Fruit fly (Drosophila melanogaster) ovary, adult (tissue): ENCODE data around the gene Obp83g.

ENCODE experiments used
- CG17801 ChIP-seq: fragments of 200-800 bp; optimal IDR thresholded peaks from 2 replicates; lab custom pipeline; 2019; ENCODE audit warnings: missing biosample characterization, mild to moderate bottlenecking, missing genetic modification characterization, moderate library complexity; ENCODE audit not compliant: partially characterized antibody

Obp83g gene

dm6 chr3R:6098320-6098719 is 13.8 kb downstream of the Obp83g start:
- TF ChIP-seq CG17801 (GFP tag; lab: Kevin White, UChicago) = no peak

dm6 chr3R:6097042-6097441 is 15.1 kb downstream of the Obp83g start:
- no peak for TF ChIP-seq CG17801 (GFP tag; lab: Kevin White, UChicago)

dm6 chr3R:6082132-6082531 is 30.0 kb downstream of the Obp83g start:
- no peak for TF ChIP-seq CG17801 (GFP tag; lab: Kevin White, UChicago)

- TF ChIP-seq CG17801 (GFP tag; lab: Kevin White, UChicago) = no peak
Measured at dm6 chr3R:6078183-6078582, 33.9 kb downstream of the Obp83g start, which contains the start of gene Or83c. Gene Or83c, minus strand, starts transcription at chr3R:6078283.
